Worm (Caenorhabditis elegans): ENCODE results near the gene zip-8.

Gene zip-8

DNA sequence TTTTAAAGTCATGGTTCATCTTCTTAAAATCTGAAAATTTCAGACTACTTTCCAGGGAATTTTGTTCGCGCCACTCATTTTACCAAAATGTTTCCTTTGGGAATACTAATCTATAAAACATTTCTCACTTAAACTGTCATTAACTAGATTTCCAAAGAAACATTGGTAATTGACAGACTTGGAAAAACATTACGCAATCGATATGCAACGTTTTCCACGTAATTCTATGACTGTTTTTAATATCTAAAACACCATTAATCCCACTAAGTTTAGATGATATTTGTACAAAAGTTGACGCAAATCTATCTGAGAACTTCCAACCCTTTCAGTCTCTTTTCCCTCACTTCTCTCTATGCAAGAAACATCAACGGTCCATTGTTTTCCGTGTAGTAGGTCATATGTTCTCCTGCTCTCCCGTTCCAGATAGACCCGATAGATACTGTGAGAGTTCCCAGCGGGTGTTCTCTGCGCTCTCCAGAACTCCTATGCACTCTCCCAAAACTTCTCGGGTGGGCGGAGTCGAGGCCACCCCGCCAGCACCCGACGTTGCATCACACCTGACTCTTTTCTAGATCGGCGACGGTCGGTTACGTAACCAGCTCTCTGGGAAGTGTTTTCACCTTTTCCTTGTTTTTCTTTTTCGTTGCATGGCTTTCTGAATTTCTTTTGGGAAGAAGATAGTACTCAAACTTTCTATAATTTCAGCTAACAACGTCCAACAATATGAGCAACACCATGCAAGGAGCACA, at the start of gene zip-8:
Gene zip-8, plus strand, starts transcription at position 700 of the 749 bp plus-strand sequence.
- TF ChIP-seq ztf-4 (tag; optimal IDR thresholded peaks at IDR 0.05): no peak
- no peak for TF ChIP-seq nhr-23 (tag; optimal IDR thresholded peaks at IDR 0.05)
- TF ChIP-seq nhr-237 (tag; optimal IDR thresholded peaks at IDR 0.05): no peak
- TF ChIP-seq lsy-12 (tag; optimal IDR thresholded peaks at IDR 0.05): no peak
- TF ChIP-seq lin-15B (tag; optimal IDR thresholded peaks at IDR 0.05): no peak
- TF ChIP-seq ceh-82 (tag; optimal IDR thresholded peaks at IDR 0.05): no peak
- TF ChIP-seq ceh-16 (tag; optimal IDR thresholded peaks at IDR 0.05): no peak
- no peak for TF ChIP-seq nhr-11 (tag; optimal IDR thresholded peaks at IDR 0.05)
- TF ChIP-seq nfya-1 (tag; optimal IDR thresholded peaks at IDR 0.05; ENCODE audit: insufficient read depth): no peak
- TF ChIP-seq lin-39 (tag; optimal IDR thresholded peaks at IDR 0.05): no peak
- no peak for TF ChIP-seq mml-1 (tag; optimal IDR thresholded peaks at IDR 0.05)
- TF ChIP-seq fos-1 (tag; optimal IDR thresholded peaks at IDR 0.05): no peak
- TF ChIP-seq tbx-2 (tag; optimal IDR thresholded peaks at IDR 0.05): no peak
- no peak for TF ChIP-seq pha-4 (tag; optimal IDR thresholded peaks at IDR 0.05)
- TF ChIP-seq eor-1 (tag; optimal IDR thresholded peaks at IDR 0.05): no peak
- TF ChIP-seq sea-2 (GFP tag; optimal IDR thresholded peaks at IDR 0.05): no peak

DNA sequence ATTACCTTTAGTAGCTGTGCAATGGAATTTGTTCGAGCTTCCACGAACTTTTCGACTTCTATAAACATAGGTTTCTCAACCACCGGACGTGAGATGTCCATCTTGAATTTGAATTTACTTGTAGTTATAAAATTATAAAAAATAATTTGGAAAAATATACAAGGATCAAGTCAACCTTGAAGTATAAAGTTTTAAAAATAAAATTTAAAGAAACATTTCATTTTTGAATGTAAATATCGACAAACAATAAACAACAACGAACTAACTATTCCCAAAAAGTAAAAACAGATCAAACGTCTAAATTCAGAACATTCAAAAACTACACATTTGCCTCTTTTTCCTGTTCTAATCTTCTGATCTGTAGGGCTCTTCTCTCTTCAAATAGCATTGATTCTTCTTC, 47.9 kb upstream of the zip-8 start, which contains the start of gene popl-1:
Gene popl-1, minus strand, starts transcription at position 101 of the 400 bp plus-strand sequence.
- TF ChIP-seq lsy-12 (tag; optimal IDR thresholded peaks at IDR 0.05) (no peak), nhr-76 (tag; optimal IDR thresholded peaks at IDR 0.05) (no peak), ceh-9 (tag; optimal IDR thresholded peaks at IDR 0.05) (no peak), aly-2 (tag; optimal IDR thresholded peaks at IDR 0.05) (no peak), R02D3.7 (tag; optimal IDR thresholded peaks at IDR 0.05) (no peak), fkh-2 (tag; optimal IDR thresholded peaks at IDR 0.05) (no peak), elt-3 (tag; optimal IDR thresholded peaks at IDR 0.05) (no peak), fos-1 (tag; optimal IDR thresholded peaks at IDR 0.05) (no peak), elt-1 (tag; optimal IDR thresholded peaks at IDR 0.05) (no peak), ceh-82 (tag; optimal IDR thresholded peaks at IDR 0.05) (no peak), egl-5 (tag; optimal IDR thresholded peaks at IDR 0.05) (no peak), unc-39 (tag; optimal IDR thresholded peaks at IDR 0.05) (no peak), zag-1 (tag; optimal IDR thresholded peaks at IDR 0.05) (no peak), nhr-11 (tag; optimal IDR thresholded peaks at IDR 0.05) (no peak), sea-2 (GFP tag; optimal IDR thresholded peaks at IDR 0.05) (no peak), pha-4 (tag; optimal IDR thresholded peaks at IDR 0.05) (no peak), nhr-237 (tag; optimal IDR thresholded peaks at IDR 0.05) (no peak), snpc-4 (tag; optimal IDR thresholded peaks at IDR 0.05) (no peak)

DNA sequence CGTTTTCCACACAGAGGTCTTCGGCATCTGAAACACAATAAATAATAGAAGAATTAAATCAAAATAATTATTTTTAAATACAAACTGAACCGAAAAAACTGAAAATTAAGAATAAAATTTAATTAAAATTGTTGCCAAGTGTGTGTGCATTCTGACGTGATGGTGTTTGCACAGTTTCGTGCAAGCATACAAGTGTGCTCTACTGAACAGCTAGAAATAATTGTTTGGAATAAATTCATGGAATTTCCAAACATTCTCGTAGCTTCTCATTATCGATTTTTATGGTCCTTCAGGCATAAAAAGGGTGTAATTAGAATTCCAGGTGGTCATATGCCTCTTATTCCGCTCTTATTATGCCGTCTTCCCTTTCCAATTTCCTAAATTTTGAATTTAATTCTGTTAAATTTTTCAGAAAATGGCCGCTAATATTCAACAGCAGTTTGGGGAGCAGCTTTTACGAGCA, 47.0 kb upstream of the zip-8 start, which contains the start of the genes mrps-17 and txdc-9:
Gene mrps-17, minus strand, starts transcription at position 33 of the 463 bp plus-strand sequence.
Gene txdc-9, plus strand, starts transcription at position 413 of the 463 bp plus-strand sequence.
- TF ChIP-seq nhr-12 (tag; optimal IDR thresholded peaks at IDR 0.05) (no peak), ceh-16 (tag; optimal IDR thresholded peaks at IDR 0.05) (no peak), aly-2 (tag; optimal IDR thresholded peaks at IDR 0.05) (no peak), skn-1 (tag; optimal IDR thresholded peaks at IDR 0.05) (peak; percentile 67), ztf-11 (tag; optimal IDR thresholded peaks at IDR 0.05) (no peak), lin-39 (tag; optimal IDR thresholded peaks at IDR 0.05) (peak; percentile 72), tbx-2 (tag; optimal IDR thresholded peaks at IDR 0.05) (no peak), pha-4 (tag; optimal IDR thresholded peaks at IDR 0.05) (no peak), nhr-77 (tag; optimal IDR thresholded peaks at IDR 0.05) (no peak), nhr-76 (tag; optimal IDR thresholded peaks at IDR 0.05) (no peak), nhr-25 (tag; optimal IDR thresholded peaks at IDR 0.05) (peak; percentile 50), fkh-10 (GFP tag; optimal IDR thresholded peaks at IDR 0.05) (peak; percentile 37), daf-12 (tag; optimal IDR thresholded peaks at IDR 0.05) (no peak), mdl-1 (tag; optimal IDR thresholded peaks at IDR 0.05) (no peak), elt-1 (tag; optimal IDR thresholded peaks at IDR 0.05) (no peak), fos-1 (tag; optimal IDR thresholded peaks at IDR 0.05) (no peak), unc-39 (tag; optimal IDR thresholded peaks at IDR 0.05) (no peak), R02D3.7 (tag; optimal IDR thresholded peaks at IDR 0.05) (peak; percentile 32), ceh-82 (tag; optimal IDR thresholded peaks at IDR 0.05) (no peak), nhr-11 (tag; optimal IDR thresholded peaks at IDR 0.05) (peak; percentile 14), lsy-12 (tag; optimal IDR thresholded peaks at IDR 0.05) (peak; percentile 14), mml-1 (tag; optimal IDR thresholded peaks at IDR 0.05) (no peak), pqm-1 (tag; optimal IDR thresholded peaks at IDR 0.05) (peak; percentile 44), elt-2 (tag; optimal IDR thresholded peaks at IDR 0.05) (peak; percentile 33), sea-2 (GFP tag; optimal IDR thresholded peaks at IDR 0.05) (no peak), ama-1 (optimal IDR thresholded peaks at IDR 0.05) (peak; percentile 1), lin-15B (tag; optimal IDR thresholded peaks at IDR 0.05) (peak; percentile 89), jun-1 (tag; optimal IDR thresholded peaks at IDR 0.05) (no peak), egl-5 (tag; optimal IDR thresholded peaks at IDR 0.05) (peak; percentile 74), ZK546.5 (tag; optimal IDR thresholded peaks at IDR 0.05) (no peak), snpc-4 (tag; optimal IDR thresholded peaks at IDR 0.05) (no peak), hmg-11 (tag; optimal IDR thresholded peaks at IDR 0.05) (peak; percentile 69), zag-1 (tag; optimal IDR thresholded peaks at IDR 0.05) (no peak), unc-62 (GFP tag; optimal IDR thresholded peaks at IDR 0.05) (no peak), ceh-9 (tag; optimal IDR thresholded peaks at IDR 0.05) (no peak), eor-1 (tag; optimal IDR thresholded peaks at IDR 0.05) (no peak), nhr-237 (tag; optimal IDR thresholded peaks at IDR 0.05) (no peak), egl-27 (tag; optimal IDR thresholded peaks at IDR 0.05) (no peak), nhr-23 (tag; optimal IDR thresholded peaks at IDR 0.05) (peak; percentile 73), nhr-28 (tag; optimal IDR thresholded peaks at IDR 0.05) (no peak), elt-3 (tag; optimal IDR thresholded peaks at IDR 0.05) (no peak), fkh-2 (tag; optimal IDR thresholded peaks at IDR 0.05) (no peak), ztf-4 (tag; optimal IDR thresholded peaks at IDR 0.05) (no peak)
